Fruit fly (Drosophila melanogaster) S2 (cell line): ENCODE measurements around the gene CG14930.

Source experiments
- CG8478 ChIP-seq: fragments of >200 bp; optimal IDR thresholded peaks from 2 replicates; lab custom pipeline; 2018
- CTCF ChIP-seq, 2 experiments: fragments of >200 bp; optimal IDR thresholded peaks; 2 replicates each; lab custom pipeline; 2018

CG14930 gene

dm6 chr2L:11493933-11494332 lies 27.2 kb downstream of the CG14930 start:
- TF ChIP-seq CTCF (optimal IDR thresholded peaks at IDR 0.05; lab: Kevin White, UChicago) (peak; percentile 66 to 70), CG8478 (lab: Kevin White, UChicago) (no peak)

dm6 chr2L:11488465-11489037 lies 32.5 kb downstream of the CG14930 start:
- TF ChIP-seq CTCF (optimal IDR thresholded peaks at IDR 0.05; lab: Kevin White, UChicago) (no peak), CG8478 (lab: Kevin White, UChicago) (no peak)

- TF ChIP-seq CTCF (optimal IDR thresholded peaks at IDR 0.05; lab: Kevin White, UChicago) (no peak), CG8478 (lab: Kevin White, UChicago) (no peak)
These were observed 36.7 kb downstream of the CG14930 start, which contains the start of the genes CG43355 and sala for dm6 chr2L:11484407-11484806. Gene CG43355 (plus strand): TSS chr2L:11484707. Gene sala (plus strand): TSS chr2L:11484707.

dm6 chr2L:11474960-11475359 lies 46.1 kb downstream of the CG14930 start:
- TF ChIP-seq CG8478 (lab: Kevin White, UChicago) = no peak

dm6 chr2L:11471979-11472514 lies 49.0 kb downstream of the CG14930 start:
- TF ChIP-seq CTCF (optimal IDR thresholded peaks at IDR 0.05; lab: Kevin White, UChicago) = no peak
- TF ChIP-seq CG8478 (lab: Kevin White, UChicago) = no peak
